Fruit fly (Drosophila melanogaster) S2 (cell line): Measurements from ENCODE around the gene CG2991.

Source experiments
- CG8478 ChIP-seq: fragments of >200 bp; optimal IDR thresholded peaks from 2 replicates; lab custom pipeline; 2018
- CTCF ChIP-seq, 2 experiments: fragments of >200 bp; optimal IDR thresholded peaks; 2 replicates each; lab custom pipeline; 2018

CG2991 gene

DNA sequence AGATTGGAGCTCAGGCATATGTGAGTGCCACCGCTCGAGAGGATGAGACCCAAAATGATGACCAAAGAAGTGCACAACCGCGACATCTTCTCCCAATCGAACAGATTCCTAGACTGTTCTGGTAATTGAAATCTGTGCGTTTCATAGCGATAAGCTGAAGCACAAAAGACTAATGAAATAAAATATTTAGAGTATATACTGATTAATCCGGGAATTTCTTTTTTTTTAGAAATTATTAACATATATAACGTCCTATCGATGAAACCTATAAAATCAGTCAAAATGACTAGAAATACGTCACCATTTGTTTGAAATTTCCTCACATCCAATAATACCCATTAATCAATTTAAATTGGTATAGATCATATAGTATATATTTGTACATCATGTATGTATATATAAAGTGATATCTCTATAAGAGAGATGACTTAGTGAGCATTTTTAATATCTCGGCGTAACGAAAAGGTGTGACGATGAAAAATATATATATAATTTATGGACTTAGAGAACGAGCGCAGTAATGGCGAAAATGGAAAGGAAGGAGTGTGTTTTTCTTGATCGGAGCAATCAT, 9.8 kb upstream of the CG2991 start, which contains the start of the genes CG3117 and CG2983:
CG3117 (minus strand) TSS at position 101 of the 571 bp plus-strand sequence.
CG2983 (plus strand) TSS at position 521 of the 571 bp plus-strand sequence.
- TF ChIP-seq CTCF (optimal IDR thresholded peaks at IDR 0.05; lab: Kevin White, UChicago) (no peak), CG8478 (no peak)

DNA sequence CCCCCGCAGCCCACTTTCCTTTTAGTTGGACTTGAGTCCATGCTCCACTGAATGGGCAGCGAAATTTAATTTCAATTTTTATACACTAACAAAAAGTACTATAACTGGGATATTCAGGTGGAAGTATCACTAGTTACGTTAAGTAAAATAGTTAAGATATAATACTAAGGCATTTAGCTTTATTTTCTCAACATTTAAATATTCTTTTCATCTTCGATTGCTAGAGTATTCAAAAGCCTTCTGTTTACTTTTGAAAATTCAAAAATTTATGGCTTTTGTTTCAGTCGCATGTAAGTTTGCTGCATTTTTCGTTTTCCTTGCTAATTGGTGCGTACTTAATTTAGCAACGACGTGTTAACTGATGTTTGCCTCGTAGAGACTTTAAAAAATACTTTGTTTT, 5.4 kb upstream of the CG2991 start:
- TF ChIP-seq CG8478: no peak

DNA sequence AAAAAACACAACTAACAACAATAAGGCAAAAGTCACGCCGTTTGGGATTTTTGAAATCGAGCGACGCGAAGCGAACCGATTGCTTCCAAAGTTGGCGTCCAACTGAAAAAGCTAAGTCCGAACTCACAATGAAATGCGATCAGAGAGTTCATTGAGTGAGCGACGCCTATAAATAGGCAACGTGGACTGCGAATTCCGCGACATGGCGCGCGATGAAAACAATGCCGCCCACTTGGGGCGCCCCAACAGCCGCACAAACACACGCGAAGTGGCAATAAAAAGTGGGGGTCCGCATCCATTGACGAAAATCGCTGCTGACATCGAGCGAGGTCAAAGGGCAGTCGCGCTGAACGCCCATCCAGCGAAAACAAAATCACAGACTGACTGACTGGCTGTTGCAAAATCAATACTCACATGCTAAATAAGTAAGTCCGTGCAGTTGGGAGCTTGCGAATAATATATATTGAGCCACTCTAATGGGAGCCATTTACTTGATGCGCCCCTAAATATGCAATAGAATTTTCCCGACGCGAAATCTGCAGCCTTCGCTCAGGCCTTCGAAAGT, 1.7 kb upstream of the CG2991 start:
- TF ChIP-seq CG8478: no peak
- peak in 1 of 2 experiments; percentile 57 for TF ChIP-seq CTCF (optimal IDR thresholded peaks at IDR 0.05; lab: Kevin White, UChicago)

DNA sequence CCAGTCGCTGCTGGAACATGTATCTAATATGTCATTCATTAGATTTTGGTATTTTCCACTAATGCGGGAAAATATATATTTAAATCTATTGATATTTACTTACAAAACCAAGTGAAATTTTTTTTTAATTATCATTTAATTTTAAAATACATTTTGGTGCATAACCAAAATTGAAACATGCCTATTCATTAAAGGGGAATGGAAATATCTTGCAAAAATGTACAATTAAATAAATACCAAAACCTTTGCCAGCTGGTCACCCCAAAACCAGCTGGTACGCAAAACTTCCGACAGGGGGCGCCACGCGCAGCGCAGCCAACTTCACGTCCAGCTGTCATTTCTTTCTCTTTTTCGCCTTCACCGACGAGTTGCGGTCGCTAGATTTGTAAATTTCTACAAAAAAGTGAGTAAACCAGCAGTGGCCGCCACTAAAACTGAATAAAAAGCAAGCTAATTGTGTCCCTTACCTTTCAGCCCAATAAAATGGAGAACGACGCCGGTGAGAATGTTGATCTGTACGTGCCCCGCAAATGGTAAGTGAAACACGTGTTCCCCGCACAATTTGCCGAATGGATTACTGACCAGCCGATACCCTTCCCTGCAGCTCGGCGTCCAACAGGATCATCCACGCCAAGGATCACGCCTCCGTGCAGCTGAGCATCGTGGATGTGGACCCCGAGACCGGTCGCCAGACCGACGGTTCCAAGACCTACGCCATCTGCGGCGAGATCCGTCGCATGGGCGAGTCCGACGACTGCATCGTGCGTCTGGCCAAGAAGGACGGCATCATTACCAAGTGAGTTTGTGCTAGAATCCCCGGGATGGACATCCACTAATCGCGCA, 970 bp upstream of the CG2991 start, which contains the start of the genes CG3104 and RpS21:
CG3104 (minus strand) TSS at position 6 of the 843 bp plus-strand sequence.
RpS21 (plus strand) TSS at position 298 of the 843 bp plus-strand sequence.
- TF ChIP-seq CTCF (optimal IDR thresholded peaks at IDR 0.05; lab: Kevin White, UChicago) (peak; percentile 92 to 95), CG8478 (no peak)

DNA sequence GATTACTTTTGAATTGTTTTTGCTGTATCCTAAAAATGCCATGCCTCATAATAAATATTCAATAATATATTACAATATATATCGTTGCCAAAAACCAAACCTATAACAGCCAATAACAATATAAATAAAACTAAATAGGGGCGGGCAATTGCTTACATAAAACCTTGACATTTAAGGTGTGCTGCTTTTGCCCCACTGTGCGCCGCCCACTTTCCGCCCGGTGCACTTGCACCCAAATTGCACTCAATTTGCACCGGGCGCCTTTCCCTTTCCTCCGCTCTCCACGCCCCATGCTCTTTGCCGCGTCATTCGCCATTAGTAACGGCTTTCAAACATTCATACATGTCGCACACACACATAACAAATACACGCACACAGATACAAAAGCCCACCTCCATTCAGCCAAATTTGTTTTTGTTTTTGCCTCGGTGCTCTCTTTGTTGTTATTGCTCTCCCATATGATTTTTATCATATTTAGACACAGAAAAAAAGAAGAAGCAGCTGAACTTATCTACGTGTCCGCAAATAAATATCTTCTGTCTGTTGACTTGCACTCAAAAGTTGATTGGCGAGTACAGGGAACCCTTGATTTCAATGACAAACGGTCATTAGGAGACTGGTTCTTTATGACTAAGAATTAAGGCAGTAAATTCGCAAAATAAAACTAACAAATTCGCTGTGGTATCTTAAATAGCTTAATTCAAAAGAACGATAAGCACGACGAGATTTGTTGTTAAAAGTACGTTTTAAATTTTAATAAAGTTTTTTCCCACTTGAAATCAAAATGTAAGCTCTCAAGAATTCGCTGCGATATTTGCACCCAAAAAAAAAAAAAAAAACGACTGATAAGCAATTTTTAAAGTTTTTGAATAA, 1.1 kb downstream of the CG2991 start:
- TF ChIP-seq CG8478 (no peak), CTCF (optimal IDR thresholded peaks at IDR 0.05; lab: Kevin White, UChicago) (no peak)

DNA sequence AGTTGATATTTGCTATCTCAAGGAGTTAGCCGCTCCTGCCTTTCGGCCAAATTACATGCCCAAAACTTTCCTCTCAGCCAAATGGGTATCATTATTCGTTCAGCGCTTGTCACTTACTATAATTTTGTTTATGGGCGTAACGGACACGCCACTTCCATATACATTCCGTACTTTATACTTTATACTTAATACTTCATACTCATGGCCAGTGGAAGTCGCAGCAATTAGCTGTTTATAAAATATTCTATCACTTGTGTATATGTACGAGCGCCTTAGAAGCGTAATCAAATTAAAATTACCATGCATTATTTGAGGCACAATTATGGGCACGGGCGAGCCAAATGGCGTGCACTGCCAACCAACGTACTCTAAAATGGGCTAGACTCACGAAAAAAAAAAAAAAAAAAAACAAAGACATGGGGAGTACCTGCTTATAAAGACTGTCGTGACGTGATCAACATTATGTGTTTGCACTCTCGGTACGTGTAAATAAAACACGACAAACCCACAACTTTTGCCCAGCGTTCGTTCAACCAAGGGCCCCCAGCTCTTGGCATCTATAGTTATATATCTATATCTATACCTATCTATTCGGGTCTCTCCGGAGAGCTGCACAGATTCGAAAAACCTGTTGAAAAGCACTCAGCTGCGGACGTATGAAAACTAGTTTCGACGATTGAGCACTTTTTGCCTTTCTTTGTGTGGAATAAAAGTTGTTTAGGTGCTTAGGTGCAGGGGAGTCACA, 4.3 kb downstream of the CG2991 start:
- no peak for TF ChIP-seq CTCF (optimal IDR thresholded peaks at IDR 0.05; lab: Kevin White, UChicago)
- TF ChIP-seq CG8478: no peak

DNA sequence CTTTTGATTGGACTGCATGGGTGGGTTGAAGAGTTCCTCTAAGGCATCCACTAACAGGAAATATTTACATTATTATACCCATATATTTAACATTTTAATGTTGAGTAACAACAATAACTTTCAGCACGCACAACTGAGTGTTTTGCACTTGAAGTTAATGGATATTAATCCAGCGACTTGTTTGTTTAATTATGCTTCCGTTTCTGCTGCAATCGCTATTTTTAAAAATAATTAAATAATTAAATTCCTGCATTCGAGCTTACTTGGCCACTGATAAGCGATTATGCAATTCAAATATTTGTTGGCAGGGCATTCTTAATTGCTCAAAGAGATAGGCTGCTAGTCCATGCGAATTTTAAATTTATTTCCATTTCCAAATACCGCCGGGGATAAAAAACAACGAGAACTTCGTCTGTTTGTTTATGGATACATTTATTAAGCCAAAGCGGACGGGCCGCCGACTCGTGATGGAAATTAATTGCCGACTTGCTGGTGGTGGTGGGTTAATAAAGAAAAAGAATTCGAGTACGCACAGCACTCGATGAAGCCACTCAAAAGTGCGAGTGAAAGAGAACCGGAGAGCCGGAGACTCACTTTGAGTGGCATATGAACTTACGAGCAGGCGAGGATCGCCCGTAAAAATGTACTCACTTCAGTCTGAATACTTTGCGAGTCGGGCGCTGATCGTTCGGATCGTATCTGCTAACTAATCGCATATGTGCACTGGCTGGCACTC, 5.1 kb downstream of the CG2991 start:
- TF ChIP-seq CTCF (optimal IDR thresholded peaks at IDR 0.05; lab: Kevin White, UChicago): no peak
- no peak for TF ChIP-seq CG8478

DNA sequence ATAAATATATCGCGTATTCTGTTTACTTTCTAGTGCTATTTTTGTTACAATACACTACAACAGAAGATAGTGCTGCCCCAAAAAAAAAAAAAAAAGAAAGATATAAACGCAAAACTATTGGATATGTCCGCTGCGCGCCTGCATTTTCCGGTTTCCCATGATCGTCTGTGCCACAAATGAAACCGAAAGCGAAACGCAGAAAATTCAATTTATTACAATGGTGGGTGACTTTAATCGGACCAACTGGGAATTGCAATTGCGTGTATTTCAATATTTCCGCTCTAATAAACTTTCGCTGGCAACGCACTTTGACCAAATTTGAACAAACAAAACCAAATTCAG, 5.6 kb downstream of the CG2991 start:
- TF ChIP-seq CTCF (optimal IDR thresholded peaks at IDR 0.05; lab: Kevin White, UChicago) (no peak), CG8478 (no peak)

DNA sequence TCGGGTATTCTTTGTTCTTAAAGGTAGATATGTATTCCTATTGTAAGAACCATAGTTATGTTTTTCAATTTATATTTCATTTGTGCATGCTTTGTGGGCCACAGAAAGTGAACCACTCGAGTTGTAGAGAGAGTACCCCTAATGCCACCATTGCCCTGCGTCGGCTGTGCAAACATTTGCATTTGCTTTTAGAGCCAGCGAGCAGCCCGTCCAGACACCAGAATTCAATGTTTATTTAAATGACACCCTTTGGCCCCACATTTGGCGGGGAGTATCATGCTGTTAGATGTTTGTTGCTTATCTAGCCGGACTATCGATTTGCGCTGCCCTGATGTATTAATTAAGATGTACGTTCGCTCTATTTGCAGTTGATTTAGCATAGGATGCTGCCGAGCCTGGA, 7.6 kb downstream of the CG2991 start:
- TF ChIP-seq CTCF (optimal IDR thresholded peaks at IDR 0.05; lab: Kevin White, UChicago) (no peak), CG8478 (no peak)

DNA sequence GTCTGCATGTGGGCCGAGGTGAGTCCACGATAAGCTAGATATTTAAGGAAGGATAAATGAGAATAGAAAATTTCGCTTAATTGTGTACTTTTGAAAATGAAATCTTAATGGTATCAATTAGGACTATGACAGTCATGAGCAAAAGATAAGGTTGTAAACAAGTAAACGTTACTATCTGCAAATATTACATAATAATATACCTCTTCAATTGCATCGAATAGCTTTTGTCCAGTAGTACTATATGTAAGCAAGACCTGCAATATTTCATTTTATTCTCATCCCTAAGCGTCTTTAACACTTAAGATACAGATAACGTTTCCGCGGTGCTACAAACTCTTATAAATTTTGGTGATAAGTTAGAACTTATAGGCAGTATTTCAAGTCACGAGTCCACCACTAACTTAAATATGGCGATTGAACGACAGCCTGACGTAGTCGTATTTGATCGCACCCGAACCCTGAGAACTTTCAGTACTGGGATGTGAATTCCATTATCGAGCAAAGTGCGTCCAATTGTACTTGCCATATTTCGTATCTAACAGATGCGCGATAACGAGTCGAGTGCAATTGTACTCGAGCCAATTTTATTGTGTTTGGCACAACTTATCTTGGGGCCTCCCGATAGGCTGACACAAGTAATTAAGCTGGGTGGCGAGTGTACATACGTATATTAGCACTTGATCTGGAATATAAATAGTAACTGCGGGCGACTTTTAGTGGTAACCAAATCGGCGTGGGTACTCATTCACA, 8.8 kb downstream of the CG2991 start:
- TF ChIP-seq CTCF (optimal IDR thresholded peaks at IDR 0.05; lab: Kevin White, UChicago): no peak

DNA sequence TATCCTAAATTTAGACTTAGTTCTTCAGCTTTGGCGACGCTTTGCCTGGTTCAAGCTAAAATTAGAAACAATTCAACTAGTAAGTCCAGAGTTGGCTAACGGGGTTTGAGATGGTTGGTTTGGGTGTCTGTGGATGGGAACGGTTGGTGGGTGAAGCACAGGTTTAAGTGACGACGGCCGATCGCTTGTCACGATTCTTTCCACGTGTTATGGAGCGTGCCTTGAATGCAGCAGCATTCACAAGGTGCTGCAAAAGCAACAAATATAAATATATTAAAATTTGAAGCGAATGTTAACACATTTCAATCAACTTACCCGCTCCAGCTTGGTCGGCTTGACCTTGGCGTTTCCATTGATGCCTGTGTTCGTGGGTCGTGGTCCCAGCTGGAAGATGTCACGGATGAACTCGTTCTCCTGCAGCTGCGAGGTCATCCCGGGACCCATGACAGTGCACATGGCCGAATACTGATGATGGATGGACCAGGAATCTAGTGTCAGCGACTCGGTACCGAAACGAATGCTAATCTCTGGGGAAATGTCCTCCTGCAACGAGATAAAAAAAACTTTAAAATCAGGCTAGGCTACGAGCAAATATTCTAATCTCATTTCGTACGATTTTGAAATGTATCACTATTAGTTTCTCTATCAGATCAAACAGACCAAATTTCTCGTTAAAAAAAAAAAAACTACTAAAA, 12.2 kb downstream of the CG2991 start, which contains the start of gene CG8813:
CG8813 (plus strand) TSS at position 645 of the 695 bp plus-strand sequence.
- no peak for TF ChIP-seq CTCF (optimal IDR thresholded peaks at IDR 0.05; lab: Kevin White, UChicago)
- TF ChIP-seq CG8478: no peak

DNA sequence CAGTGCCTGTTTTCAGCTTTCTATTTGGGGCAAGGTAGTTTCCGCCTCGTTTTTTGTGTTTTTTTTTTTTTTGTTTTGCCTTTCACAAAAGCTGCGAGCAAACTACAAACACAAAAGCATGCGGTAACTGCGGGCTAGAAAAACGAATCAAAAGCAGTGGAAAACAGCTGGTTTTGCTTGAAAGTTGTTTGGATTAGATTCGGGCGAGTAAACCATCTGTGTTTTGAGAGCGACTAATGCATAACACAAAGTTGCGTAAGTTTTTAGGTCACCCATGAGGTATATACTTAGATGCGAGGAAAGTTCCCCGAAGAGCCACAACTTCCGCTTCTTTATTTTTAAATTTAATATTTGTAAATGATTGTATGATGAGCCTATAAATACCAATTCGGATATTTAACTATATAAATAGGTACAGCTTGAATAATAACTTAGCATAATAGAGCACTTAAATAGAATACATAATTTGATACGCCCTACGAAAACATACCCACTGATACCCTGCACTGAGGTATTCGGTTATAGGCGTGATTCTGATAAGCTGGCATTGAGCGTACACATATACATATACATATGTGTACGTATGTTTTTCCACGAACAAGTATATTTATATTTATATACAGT, 15.5 kb downstream of the CG2991 start:
- TF ChIP-seq CG8478 (no peak), CTCF (optimal IDR thresholded peaks at IDR 0.05; lab: Kevin White, UChicago) (no peak)
